Worm (Caenorhabditis elegans) whole organism, L2 larva: ENCODE results near the gene grl-7.
A peak's percentile ranks its signal among the peaks of the same experiment; 100 is the strongest.

Source experiments
- C34F6.9 ChIP-seq: fragments of 150-350 bp; optimal IDR thresholded peaks from 2 replicates; lab custom pipeline; 2014; ENCODE audit warnings: missing biosample characterization, missing genetic modification characterization
- F13H6.1 ChIP-seq: sonication (generic microtip); optimal IDR thresholded peaks from 2 replicates; lab custom pipeline; 2016; ENCODE audit warnings: missing genetic modification characterization, missing compliant biosample characterization
- Y55F3AM.14 ChIP-seq: fragments of 200-800 bp; sonication (Bioruptor generic); optimal IDR thresholded peaks from 2 replicates; lab custom pipeline; 2018; ENCODE audit warnings: mild to moderate bottlenecking, missing genetic modification characterization, missing compliant biosample characterization
- aly-2 ChIP-seq: fragments of 150-350 bp; optimal IDR thresholded peaks from 2 replicates; lab custom pipeline; 2014; ENCODE audit warnings: missing biosample characterization, missing genetic modification characterization
- ama-1 ChIP-seq: fragments of 150-350 bp; optimal IDR thresholded peaks from 2 replicates; lab custom pipeline; 2018; ENCODE audit warnings: inconsistent platforms
- blmp-1 ChIP-seq: sonication (generic microtip); optimal IDR thresholded peaks from 2 replicates; lab custom pipeline; 2017; ENCODE audit warnings: missing genetic modification characterization, mild to moderate bottlenecking, missing compliant biosample characterization, antibody characterized with exemption, moderate library complexity; ENCODE audit not compliant: insufficient read depth
- ceh-16 ChIP-seq: fragments of 150-350 bp; optimal IDR thresholded peaks from 2 replicates; lab custom pipeline; 2014; ENCODE audit warnings: missing biosample characterization, missing genetic modification characterization
- crh-2 ChIP-seq: sonication (generic microtip); optimal IDR thresholded peaks from 2 replicates; lab custom pipeline; 2017; ENCODE audit warnings: missing biosample characterization, missing genetic modification characterization
- egl-27 ChIP-seq: sonication (generic microtip); optimal IDR thresholded peaks from 3 replicates; lab custom pipeline; 2017; ENCODE audit warnings: missing biosample characterization, missing genetic modification reagents, missing genetic modification characterization
- elt-1 ChIP-seq: fragments of 150-350 bp; optimal IDR thresholded peaks from 2 replicates; lab custom pipeline; 2014; ENCODE audit warnings: missing biosample characterization, missing genetic modification characterization
- elt-3 ChIP-seq: sonication (generic microtip); optimal IDR thresholded peaks from 2 replicates; lab custom pipeline; 2017; ENCODE audit warnings: missing biosample characterization, missing genetic modification characterization
- fos-1 ChIP-seq: fragments of 150-350 bp; optimal IDR thresholded peaks from 2 replicates; lab custom pipeline; 2014; ENCODE audit warnings: missing biosample characterization, missing genetic modification characterization
- lin-13 ChIP-seq: fragments of 150-350 bp; optimal IDR thresholded peaks from 2 replicates; lab custom pipeline; 2014; ENCODE audit warnings: missing biosample characterization, missing genetic modification reagents, missing genetic modification characterization
- lin-39 ChIP-seq: fragments of 150-350 bp; optimal IDR thresholded peaks from 2 replicates; lab custom pipeline; 2014; ENCODE audit warnings: missing biosample characterization, missing genetic modification reagents, missing genetic modification characterization
- lsy-2 ChIP-seq, 2 experiments: fragments of 150-350 bp in 1 of 2; sonication (generic microtip) in 1 of 2; optimal IDR thresholded peaks; 2 replicates each; lab custom pipeline; 2014 to 2017; ENCODE audit warnings: missing biosample characterization in 2 of 2, missing genetic modification characterization in 2 of 2
- mab-5 ChIP-seq: fragments of 150-350 bp; optimal IDR thresholded peaks from 2 replicates; lab custom pipeline; 2014; ENCODE audit warnings: missing biosample characterization, missing genetic modification characterization
- mdl-1 ChIP-seq, 2 experiments: fragments of 150-350 bp in 1 of 2; sonication (generic microtip) in 1 of 2; optimal IDR thresholded peaks; 2 replicates each; lab custom pipeline; 2017; ENCODE audit warnings: missing biosample characterization in 2 of 2, missing genetic modification characterization in 2 of 2
- nhr-10 ChIP-seq: sonication (generic microtip); optimal IDR thresholded peaks from 2 replicates; lab custom pipeline; 2017; ENCODE audit warnings: missing biosample characterization, missing genetic modification characterization
- nhr-129 ChIP-seq: fragments of 150-350 bp; optimal IDR thresholded peaks from 2 replicates; lab custom pipeline; 2014; ENCODE audit warnings: missing biosample characterization, missing genetic modification characterization
- nhr-21 ChIP-seq: fragments of 150-350 bp; optimal IDR thresholded peaks from 2 replicates; lab custom pipeline; 2014; ENCODE audit warnings: missing biosample characterization, missing genetic modification characterization
- nhr-23 ChIP-seq: fragments of 150-350 bp; optimal IDR thresholded peaks from 2 replicates; lab custom pipeline; 2014; ENCODE audit warnings: missing biosample characterization, missing genetic modification reagents, missing genetic modification characterization
- nhr-25 ChIP-seq: fragments of 150-350 bp; sonication (generic microtip); optimal IDR thresholded peaks from 3 replicates; lab custom pipeline; 2014; ENCODE audit warnings: missing biosample characterization, missing genetic modification characterization
- nhr-6 ChIP-seq: fragments of 150-350 bp; optimal IDR thresholded peaks from 2 replicates; lab custom pipeline; 2014; ENCODE audit warnings: missing biosample characterization, missing genetic modification characterization
- peb-1 ChIP-seq: fragments of 150-350 bp; optimal IDR thresholded peaks from 2 replicates; lab custom pipeline; 2014; ENCODE audit warnings: missing biosample characterization, missing genetic modification characterization
- sem-4 ChIP-seq: fragments of 150-350 bp; optimal IDR thresholded peaks from 2 replicates; lab custom pipeline; 2014; ENCODE audit warnings: missing biosample characterization, missing genetic modification reagents, missing genetic modification characterization
- sma-3 ChIP-seq: sonication (generic microtip); optimal IDR thresholded peaks from 2 replicates; lab custom pipeline; 2016; ENCODE audit warnings: missing genetic modification reagents, missing genetic modification characterization, missing compliant biosample characterization
- sma-9 ChIP-seq, 2 experiments: fragments of 150-350 bp in 1 of 2; sonication (generic microtip) in 1 of 2; optimal IDR thresholded peaks; 2 replicates each; lab custom pipeline; 2014 to 2016; ENCODE audit warnings: missing genetic modification characterization in 2 of 2, mild to moderate bottlenecking in 1 of 2, missing biosample characterization in 1 of 2, missing compliant biosample characterization in 1 of 2, missing genetic modification reagents in 1 of 2, moderate library complexity in 1 of 2
- snpc-4 ChIP-seq: fragments of 150-350 bp; optimal IDR thresholded peaks from 2 replicates; lab custom pipeline; 2014; ENCODE audit warnings: missing biosample characterization, missing genetic modification characterization
- zag-1 ChIP-seq: fragments of 150-350 bp; optimal IDR thresholded peaks from 2 replicates; lab custom pipeline; 2014; ENCODE audit warnings: missing biosample characterization, missing genetic modification characterization
- ztf-1 ChIP-seq: fragments of 200-800 bp; sonication (Bioruptor generic); conservative IDR thresholded peaks from 2 replicates; pipeline ENCODE4 v1.3.6; 2022; ENCODE audit warnings: missing genetic modification characterization, missing compliant biosample characterization
- ztf-11 ChIP-seq: sonication (generic microtip); optimal IDR thresholded peaks from 2 replicates; lab custom pipeline; 2017; ENCODE audit warnings: missing biosample characterization, missing genetic modification characterization
- ztf-4 ChIP-seq: fragments of 150-350 bp; optimal IDR thresholded peaks from 2 replicates; lab custom pipeline; 2014; ENCODE audit warnings: missing biosample characterization, missing genetic modification characterization

Gene grl-7

DNA sequence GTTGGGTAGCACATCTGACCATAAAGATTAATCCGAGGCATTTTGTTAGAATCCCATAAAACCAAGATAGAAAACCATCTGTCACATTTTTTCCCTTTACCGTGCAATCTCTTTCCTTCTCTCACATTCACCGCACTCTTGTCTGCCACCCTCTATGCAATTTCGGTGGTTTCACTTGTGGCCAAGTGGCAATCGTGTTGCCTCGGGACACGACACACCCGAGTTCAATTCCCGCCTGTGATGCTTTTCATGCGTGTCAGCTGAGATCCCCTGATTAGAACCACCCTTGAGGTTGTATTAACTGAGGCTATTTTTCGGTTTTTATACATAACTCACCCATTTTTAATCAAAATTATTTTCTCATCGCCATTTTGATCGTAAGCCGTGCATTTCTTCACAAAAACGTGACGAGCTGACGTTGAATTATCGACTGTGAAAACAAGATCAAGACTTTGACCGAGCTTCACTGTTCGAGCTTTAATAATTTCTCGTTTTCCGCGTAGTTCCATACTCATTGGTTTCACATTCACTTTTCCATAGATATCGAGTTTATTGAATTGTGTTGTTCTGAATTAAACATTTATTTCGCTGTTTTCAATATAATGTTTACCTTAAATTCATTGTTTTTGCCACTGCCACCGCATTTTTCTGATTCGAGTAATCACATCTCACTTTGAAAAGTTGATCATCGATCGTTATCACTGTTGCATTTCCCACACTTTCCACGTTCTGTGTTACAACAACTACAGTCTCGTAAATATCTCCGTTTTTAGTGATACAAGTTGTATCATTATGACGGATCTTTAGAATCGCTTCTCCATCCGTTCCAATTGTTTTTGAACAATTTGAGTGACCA lies 32.6 kb downstream of the grl-7 start (continued):
- peak; percentile 79 for TF ChIP-seq nhr-25 (tag; lab: Kevin White, UChicago)
- peak; percentile 23 for TF ChIP-seq elt-3 (tag; lab: Kevin White, UChicago)
- peak; percentile 46 for TF ChIP-seq C34F6.9 (tag; lab: Kevin White, UChicago)
- TF ChIP-seq nhr-129 (tag; lab: Kevin White, UChicago) = peak; percentile 92
- TF ChIP-seq nhr-6 (tag; lab: Kevin White, UChicago) = no peak
- TF ChIP-seq lsy-2 (tag; optimal IDR thresholded peaks at IDR 0.05; lab: Kevin White, UChicago) = peak; percentile 62 to 67
- TF ChIP-seq lin-39 = no peak
- TF ChIP-seq Y55F3AM.14 (GFP tag; lab: Kevin White, UChicago) = peak; percentile 85
- peak; percentile 61 for TF ChIP-seq sem-4 (tag; lab: Kevin White, UChicago)
- TF ChIP-seq nhr-21 (tag; lab: Kevin White, UChicago) = peak; percentile 76
- peak; percentile 64 for TF ChIP-seq ztf-4
- TF ChIP-seq egl-27 (tag; lab: Kevin White, UChicago) = peak; percentile 64

DNA sequence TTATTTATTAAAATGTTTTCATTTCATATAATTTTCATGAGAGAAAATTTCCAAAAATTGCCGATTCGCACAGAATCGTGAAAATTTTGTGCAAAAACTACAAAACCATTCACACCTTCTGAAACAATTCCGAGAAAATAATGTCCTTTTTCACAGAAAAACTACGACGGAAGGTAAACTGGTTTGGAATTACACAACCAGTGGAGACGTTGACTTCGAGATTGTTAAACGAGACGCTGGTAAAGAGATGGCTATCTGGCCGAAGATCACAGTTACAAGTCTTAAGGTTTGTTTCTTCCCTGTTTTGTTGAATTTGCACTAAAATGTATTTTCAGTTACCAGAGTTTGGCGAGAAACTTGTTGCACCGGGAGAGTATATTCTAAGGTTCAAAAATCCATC lies 33.9 kb downstream of the grl-7 start:
- TF ChIP-seq nhr-25 (tag; lab: Kevin White, UChicago) (peak; percentile 9), nhr-129 (tag; lab: Kevin White, UChicago) (no peak), lsy-2 (tag; optimal IDR thresholded peaks at IDR 0.05; lab: Kevin White, UChicago) (no peak), sma-9 (GFP tag; optimal IDR thresholded peaks at IDR 0.05; lab: Kevin White, UChicago) (no peak), sma-9 (tag; optimal IDR thresholded peaks at IDR 0.05; lab: Kevin White, UChicago) (no peak)

DNA sequence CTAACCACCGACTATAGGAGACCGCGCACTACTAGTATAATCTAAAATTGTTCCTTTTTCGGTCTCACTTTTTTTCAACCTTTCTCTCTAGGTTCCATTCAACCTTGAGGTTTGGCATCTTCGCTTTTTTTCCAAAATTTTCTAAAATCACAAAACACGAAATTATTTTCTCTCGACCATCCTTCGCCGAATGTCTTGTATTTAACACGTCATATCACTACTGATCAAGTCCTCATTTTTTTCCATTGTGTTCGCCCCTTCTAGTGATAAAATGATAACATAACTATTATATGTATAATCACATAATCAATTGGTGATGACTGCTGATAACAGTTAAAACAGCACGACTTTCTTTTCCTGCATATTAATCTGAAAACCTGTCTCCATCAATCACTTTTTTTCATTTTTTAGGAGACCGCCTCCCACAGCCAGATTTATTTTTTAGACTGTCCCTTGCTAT lies 35.8 kb downstream of the grl-7 start, which contains the start of gene T03F7.7:
Gene T03F7.7 (plus strand): TSS at position 410 of the 460 bp plus-strand sequence.
- no peak for TF ChIP-seq nhr-23
- TF ChIP-seq sma-3 (GFP tag; lab: Kevin White, UChicago) = peak; percentile 61
- TF ChIP-seq nhr-25 (tag; lab: Kevin White, UChicago) = peak; percentile 55
- no peak for TF ChIP-seq lin-13 (GFP tag; lab: Kevin White, UChicago)
- peak; percentile 97 for TF ChIP-seq fos-1
- no peak for TF ChIP-seq aly-2 (tag; lab: Kevin White, UChicago)
- TF ChIP-seq sma-9 (GFP tag; optimal IDR thresholded peaks at IDR 0.05; lab: Kevin White, UChicago) = peak; percentile 32
- no peak for TF ChIP-seq sma-9 (tag; optimal IDR thresholded peaks at IDR 0.05; lab: Kevin White, UChicago)
- TF ChIP-seq egl-27 (tag; lab: Kevin White, UChicago) = no peak
- TF ChIP-seq crh-2 (tag; lab: Kevin White, UChicago) = peak; percentile 36
- no peak for TF ChIP-seq ztf-11 (tag; lab: Kevin White, UChicago)
- peak; percentile 55 for TF ChIP-seq blmp-1
- TF ChIP-seq peb-1 = no peak
- no peak for TF ChIP-seq snpc-4 (tag; lab: Kevin White, UChicago)
- no peak for TF ChIP-seq ztf-1 (GFP tag; lab: Robert Waterston, UW)

DNA sequence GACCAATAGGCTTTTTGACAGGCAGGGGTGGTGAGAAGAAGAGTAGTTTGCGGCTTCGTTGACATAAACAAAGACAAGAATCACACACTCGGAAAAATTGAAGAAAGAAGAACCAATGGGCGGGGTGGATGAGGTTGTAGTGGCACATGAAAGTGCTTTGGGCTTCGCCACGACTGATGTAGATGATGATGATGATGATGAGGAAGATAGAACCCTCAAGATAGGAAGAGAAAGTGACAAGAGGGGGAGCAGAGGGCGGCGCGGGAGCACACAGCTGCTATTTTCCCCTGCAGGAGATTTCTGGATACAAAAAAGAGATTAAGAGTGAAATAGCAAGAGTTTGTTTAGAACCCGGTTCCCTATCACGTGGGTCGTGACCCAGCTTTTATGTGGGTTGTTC lies 37.9 kb downstream of the grl-7 start:
- TF ChIP-seq nhr-129 (tag; lab: Kevin White, UChicago) = peak; percentile 56
- TF ChIP-seq blmp-1 = no peak
- no peak for TF ChIP-seq egl-27 (tag; lab: Kevin White, UChicago)
- TF ChIP-seq F13H6.1 (tag; lab: Kevin White, UChicago) = peak; percentile 80
- TF ChIP-seq elt-1 = no peak
- TF ChIP-seq nhr-10 (tag; lab: Kevin White, UChicago) = no peak
- peak in 1 of 2 experiments; percentile 22 for TF ChIP-seq lsy-2 (tag; optimal IDR thresholded peaks at IDR 0.05; lab: Kevin White, UChicago)
- TF ChIP-seq C34F6.9 (tag; lab: Kevin White, UChicago) = peak; percentile 18
- no peak for TF ChIP-seq mab-5
- TF ChIP-seq sma-9 (GFP tag; optimal IDR thresholded peaks at IDR 0.05; lab: Kevin White, UChicago) = peak; percentile 76
- no peak for TF ChIP-seq sma-9 (tag; optimal IDR thresholded peaks at IDR 0.05; lab: Kevin White, UChicago)
- TF ChIP-seq nhr-21 (tag; lab: Kevin White, UChicago) = no peak
- TF ChIP-seq zag-1 (tag; lab: Kevin White, UChicago) = peak; percentile 12

DNA sequence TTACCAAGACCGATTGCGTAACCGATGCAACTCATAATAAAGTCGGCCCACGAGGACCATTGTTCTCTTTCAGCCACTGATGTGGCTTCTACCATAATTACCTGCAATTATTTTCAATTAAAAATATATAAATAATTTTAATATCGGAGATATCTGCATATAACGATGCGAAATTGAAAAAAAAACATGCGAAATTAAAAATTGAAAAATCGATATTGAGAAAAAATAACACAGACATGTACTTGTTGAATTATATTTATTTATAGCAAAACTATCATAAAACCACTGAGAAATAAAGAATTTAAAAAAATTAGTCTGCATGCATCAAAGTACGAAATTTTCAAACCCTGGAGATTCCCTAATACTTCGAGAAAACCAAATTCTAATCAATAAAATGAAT lies 38.5 kb downstream of the grl-7 start, which contains the start of gene snf-11:
Gene snf-11 (minus strand): TSS at position 101 of the 400 bp plus-strand sequence.
- no peak for TF ChIP-seq nhr-6 (tag; lab: Kevin White, UChicago)
- TF ChIP-seq mdl-1 (tag; optimal IDR thresholded peaks at IDR 0.05; lab: Kevin White, UChicago) = no peak
- no peak for TF ChIP-seq fos-1
- no peak for TF ChIP-seq ama-1
- no peak for TF ChIP-seq lin-39
- TF ChIP-seq sem-4 (tag; lab: Kevin White, UChicago) = no peak
- TF ChIP-seq Y55F3AM.14 (GFP tag; lab: Kevin White, UChicago) = no peak
- no peak for TF ChIP-seq ceh-16 (tag; lab: Kevin White, UChicago)
- TF ChIP-seq sma-9 (GFP tag; optimal IDR thresholded peaks at IDR 0.05; lab: Kevin White, UChicago) = no peak
- no peak for TF ChIP-seq sma-9 (tag; optimal IDR thresholded peaks at IDR 0.05; lab: Kevin White, UChicago)
- TF ChIP-seq crh-2 (tag; lab: Kevin White, UChicago) = no peak
